Fruit fly (Drosophila melanogaster): ENCODE results near the gene CIA30.

Gene CIA30

DNA sequence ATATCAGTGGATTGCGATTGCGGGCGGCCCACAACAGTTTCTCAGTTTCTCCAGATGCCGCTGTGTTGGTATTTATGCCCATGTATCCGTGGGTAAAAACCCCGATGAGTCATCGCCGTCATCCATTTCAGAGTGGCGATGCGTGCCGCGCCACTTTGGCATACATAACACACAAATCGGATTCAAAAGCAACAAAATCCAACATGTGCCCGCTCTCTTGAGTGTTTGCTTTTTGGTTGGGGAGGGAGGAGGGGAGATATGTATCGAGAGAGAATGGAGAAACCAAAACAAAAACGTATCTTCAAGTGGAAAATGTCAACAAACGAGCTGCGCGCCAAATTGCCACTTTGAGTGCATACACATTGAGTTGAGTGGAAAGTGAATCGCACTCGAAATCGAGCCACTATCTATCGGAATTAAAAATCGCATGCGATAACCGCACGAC, 34.9 kb downstream of the CIA30 start:
- TF ChIP-seq usp (GFP tag; optimal IDR thresholded peaks at IDR 0.05), result no peak
- no peak for TF ChIP-seq Dll (optimal IDR thresholded peaks at IDR 0.05)
- TF ChIP-seq pan (optimal IDR thresholded peaks at IDR 0.05), result no peak
- TF ChIP-seq psq (optimal IDR thresholded peaks at IDR 0.05), result no peak
- no peak for TF ChIP-seq EcR (GFP tag; optimal IDR thresholded peaks at IDR 0.05)
- TF ChIP-seq CG8478 (optimal IDR thresholded peaks at IDR 0.05), result no peak

DNA sequence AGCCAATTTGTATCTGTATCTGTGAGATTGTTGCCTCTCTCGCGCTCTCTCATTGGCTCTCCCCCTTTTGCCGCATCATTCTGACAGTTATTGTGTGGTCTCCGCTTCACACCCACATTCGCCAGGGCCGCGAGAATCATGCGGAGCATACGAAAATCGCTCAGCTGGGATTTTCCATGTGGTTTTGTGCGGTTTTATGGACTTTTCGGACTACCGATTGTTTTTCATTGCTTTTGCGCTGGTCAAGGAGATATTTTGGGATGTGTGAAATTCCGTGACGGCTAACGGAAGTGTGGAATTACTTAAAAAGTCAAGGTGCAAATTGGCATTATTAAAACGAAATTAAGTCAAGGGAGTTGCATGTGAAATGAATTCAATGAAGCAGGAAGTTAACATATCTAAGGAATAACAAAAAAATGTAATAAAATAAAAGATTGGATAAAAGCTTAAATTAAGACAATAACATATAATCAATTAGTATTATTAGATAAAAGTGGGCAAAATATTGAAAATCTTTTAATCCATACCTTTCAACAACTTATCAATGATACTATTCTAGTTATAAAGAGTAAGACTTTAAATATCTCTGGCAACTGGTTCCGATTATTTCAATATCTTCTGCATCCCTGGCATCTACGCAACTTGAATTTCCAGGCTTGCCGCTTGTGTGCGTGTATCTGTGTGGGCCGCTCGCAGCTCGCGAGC, 35.5 kb downstream of the CIA30 start:
- peak; percentile 83 for TF ChIP-seq Dll (optimal IDR thresholded peaks at IDR 0.05)
- peak; percentile 56 for TF ChIP-seq psq (optimal IDR thresholded peaks at IDR 0.05)
- TF ChIP-seq CG8478 (optimal IDR thresholded peaks at IDR 0.05), result no peak
- no peak for TF ChIP-seq usp (GFP tag; optimal IDR thresholded peaks at IDR 0.05)

DNA sequence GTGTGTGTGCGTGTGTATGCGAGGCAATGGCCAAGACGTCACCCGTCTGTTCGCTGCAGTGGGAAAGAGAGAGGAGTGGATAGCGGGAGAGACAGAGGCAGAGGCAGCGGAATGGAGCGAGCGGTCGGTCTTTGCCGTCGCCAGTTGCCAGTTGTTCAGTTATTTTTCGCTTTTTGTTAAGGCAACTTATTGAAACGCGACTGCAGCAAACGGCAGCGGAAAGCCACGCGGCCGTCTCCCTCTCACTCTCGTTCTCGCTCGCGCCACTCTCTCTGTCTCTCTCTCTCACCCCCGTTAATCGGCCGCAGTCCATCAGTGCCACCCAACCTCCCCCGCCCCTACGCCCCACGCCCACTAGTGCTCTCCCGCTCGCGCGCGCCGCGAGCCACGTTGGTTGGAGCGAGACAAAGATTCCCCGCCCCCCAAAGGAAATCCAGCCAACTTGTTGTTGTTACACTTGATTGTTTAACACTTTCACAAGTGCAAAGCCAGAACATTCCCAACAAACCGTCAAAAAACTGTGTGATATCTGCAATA, 36.1 kb downstream of the CIA30 start:
- TF ChIP-seq Dll (optimal IDR thresholded peaks at IDR 0.05) (peak; percentile 88), CG8478 (optimal IDR thresholded peaks at IDR 0.05) (peak; percentile 82), pan (optimal IDR thresholded peaks at IDR 0.05) (no peak), EcR (GFP tag; optimal IDR thresholded peaks at IDR 0.05) (peak in 1 of 2 experiments; percentile 47), psq (optimal IDR thresholded peaks at IDR 0.05) (no peak), usp (GFP tag; optimal IDR thresholded peaks at IDR 0.05) (no peak)

DNA sequence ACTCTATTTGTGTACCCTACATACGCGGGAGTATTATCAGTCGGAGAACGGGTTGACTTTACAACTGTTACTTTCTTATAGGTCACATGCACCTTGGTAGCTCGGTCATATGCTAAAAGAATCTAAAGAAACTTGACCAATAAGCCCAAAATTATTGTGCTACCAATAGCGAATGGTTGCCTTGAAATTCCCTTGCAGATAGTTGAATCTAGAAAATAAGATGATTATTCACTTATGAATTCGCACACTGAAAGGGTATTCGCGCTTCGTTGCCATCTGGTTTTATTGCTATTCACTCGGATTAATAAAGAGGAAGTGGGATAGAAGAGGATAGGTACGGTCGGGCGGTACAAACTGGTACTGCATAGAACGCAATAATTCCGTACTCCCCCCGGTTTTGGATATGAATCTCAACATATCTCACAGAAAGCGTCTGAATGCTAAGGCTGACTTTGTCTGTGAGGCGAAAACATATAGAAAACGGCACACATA, 37.1 kb downstream of the CIA30 start:
- no peak for TF ChIP-seq psq (optimal IDR thresholded peaks at IDR 0.05)
- no peak for TF ChIP-seq Dll (optimal IDR thresholded peaks at IDR 0.05)
- TF ChIP-seq pan (optimal IDR thresholded peaks at IDR 0.05), result peak; percentile 43
- no peak for TF ChIP-seq EcR (GFP tag; optimal IDR thresholded peaks at IDR 0.05)
- no peak for TF ChIP-seq usp (GFP tag; optimal IDR thresholded peaks at IDR 0.05)
- TF ChIP-seq CG8478 (optimal IDR thresholded peaks at IDR 0.05), result no peak

DNA sequence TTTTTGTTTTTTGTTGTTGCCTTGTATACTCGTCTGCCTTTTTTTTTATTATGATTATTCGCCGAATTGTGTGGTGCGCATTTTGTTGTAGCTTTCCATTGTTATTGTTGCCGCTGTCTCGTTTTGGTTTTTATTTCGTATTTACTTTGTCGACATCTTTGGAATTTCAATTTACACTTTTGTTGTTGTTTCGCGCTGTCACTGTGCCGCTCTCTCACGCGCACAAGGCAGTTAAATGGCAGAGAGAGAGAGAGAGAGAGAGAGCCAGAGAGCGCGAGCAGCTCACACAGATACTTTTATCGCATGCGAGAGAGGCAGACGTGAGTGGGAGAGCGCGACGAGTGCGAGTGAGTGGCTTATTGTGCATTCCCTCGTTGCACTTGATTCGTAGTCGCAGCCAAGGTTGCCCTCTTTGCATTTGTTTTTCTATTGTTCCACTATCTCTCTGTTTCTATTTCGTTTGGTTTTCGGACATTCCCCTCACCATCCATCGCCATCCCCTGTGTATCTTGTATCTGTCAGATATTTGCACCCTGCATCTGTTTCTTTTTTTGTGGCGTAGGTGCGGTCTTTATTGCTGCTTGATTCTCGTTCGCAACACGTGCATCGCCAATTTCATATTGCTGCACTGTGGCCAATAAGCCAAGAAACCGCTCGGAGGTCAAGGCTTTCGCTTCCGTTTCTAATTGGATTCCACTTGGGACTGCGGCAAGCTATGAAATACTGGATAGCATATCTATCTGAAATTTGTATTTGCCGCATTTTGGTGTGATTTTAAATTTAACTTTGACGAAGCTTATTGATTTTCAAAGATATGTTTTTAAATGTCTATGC, 37.8 kb downstream of the CIA30 start:
- TF ChIP-seq psq (optimal IDR thresholded peaks at IDR 0.05) (no peak), Dll (optimal IDR thresholded peaks at IDR 0.05) (peak; percentile 99), EcR (GFP tag; optimal IDR thresholded peaks at IDR 0.05) (no peak), pan (optimal IDR thresholded peaks at IDR 0.05) (no peak)

DNA sequence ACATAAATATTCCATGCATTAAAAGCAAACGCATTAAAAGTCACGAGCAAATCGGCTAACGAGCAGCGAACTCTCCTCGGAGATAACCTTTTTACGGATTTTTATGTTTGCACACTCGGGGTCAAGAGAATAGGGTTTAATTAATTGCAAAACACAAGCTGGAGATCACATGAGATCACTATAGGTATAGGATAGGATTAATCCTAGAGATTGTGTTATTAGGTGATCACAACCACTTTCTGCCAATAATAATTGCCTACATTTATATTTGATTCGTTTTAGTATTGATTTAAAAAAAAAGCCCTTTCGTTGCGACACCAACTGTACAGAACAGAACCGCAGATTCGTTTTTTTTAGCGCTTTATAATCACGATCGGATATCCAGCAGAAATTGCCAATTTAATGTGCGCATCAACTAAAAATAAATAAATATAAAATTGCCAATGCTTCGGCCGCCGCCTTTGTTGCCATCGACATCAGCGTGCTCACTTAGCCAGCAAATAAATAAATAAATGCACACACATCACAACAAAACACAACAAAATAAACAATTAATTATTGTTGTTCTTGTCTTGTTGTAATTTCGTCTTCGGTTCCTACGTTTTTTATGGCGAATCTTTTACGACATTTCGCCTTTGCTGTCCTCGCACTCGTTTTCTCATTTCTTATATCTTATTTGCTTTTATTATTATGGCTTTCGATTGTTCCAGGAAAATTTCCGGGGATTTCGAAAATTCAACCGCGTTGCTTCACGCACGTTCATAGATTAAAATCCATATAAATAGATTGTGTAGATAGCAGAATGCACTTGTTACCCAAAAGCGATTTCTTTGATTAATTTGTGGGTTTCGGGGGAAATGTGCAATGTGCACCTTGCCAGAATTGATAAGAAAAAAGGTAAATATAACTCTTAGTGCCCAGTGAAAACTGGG, 39.3 kb downstream of the CIA30 start:
- no peak for TF ChIP-seq EcR (GFP tag; optimal IDR thresholded peaks at IDR 0.05)
- no peak for TF ChIP-seq Dll (optimal IDR thresholded peaks at IDR 0.05)
- TF ChIP-seq pan (optimal IDR thresholded peaks at IDR 0.05), result no peak
- no peak for TF ChIP-seq usp (GFP tag; optimal IDR thresholded peaks at IDR 0.05)
- TF ChIP-seq psq (optimal IDR thresholded peaks at IDR 0.05), result no peak
- no peak for TF ChIP-seq CG8478 (optimal IDR thresholded peaks at IDR 0.05)

DNA sequence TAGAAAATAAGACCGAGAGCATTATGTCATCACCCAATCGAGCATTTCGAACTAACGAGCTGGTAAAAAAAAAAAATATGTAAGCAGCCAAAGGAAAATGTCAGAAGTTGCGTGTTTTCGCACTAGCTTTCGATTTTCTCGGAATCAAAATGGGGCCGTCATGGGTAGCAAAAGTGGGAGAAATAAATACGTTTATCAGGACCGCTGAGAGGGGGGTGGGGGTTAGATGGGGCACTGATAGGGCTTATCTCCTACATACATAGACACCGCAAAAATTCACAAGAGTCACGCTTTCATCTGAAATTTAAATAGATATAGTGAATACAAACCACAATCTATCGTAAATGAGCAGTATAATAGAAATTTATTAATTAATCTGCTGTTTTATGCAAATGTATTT, 40.4 kb downstream of the CIA30 start:
- TF ChIP-seq EcR (GFP tag; optimal IDR thresholded peaks at IDR 0.05) (no peak), pan (optimal IDR thresholded peaks at IDR 0.05) (no peak), psq (optimal IDR thresholded peaks at IDR 0.05) (no peak), CG8478 (optimal IDR thresholded peaks at IDR 0.05) (no peak), Dll (optimal IDR thresholded peaks at IDR 0.05) (no peak)

DNA sequence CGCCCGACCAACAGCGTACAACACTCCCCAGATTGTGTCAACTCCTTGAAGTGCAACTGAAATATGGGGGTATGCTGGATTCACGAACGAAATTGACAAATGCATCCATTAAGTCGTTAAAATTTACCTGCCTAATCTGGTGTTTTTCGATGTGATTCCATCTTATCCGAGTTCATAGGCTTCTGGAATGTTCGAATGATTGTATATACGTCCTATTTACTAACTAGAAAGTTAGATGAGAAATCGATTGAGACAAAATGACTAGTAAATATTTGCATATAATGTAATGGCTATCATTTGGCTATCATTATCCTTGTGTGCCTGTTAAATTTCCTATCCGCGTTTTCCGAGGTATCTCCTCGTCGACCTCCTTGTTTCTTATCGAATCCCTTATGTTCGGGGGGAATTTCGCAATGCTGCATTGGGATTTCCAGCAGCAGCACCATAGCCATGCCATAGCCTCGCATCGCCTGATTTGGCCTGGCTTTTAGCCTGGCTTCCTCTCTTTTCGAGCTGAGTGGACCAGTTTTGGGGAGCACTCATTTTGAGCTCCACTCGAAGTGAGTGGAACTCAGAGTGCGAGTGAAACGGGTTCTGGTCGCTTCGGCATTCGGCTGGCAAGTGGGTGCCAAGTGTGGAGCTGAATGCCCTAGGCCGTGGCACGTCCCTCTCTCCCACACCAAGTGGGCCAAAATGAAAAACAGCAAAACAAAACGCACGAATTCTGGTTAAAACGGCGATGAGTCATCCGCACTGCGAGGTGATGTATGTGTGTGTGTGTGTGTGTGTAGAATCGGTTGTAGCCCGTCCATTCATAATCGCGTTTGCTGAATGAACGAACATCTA, 41.6 kb downstream of the CIA30 start:
- TF ChIP-seq psq (optimal IDR thresholded peaks at IDR 0.05) (no peak), EcR (GFP tag; optimal IDR thresholded peaks at IDR 0.05) (peak in 1 of 2 experiments; percentile 0), CG8478 (optimal IDR thresholded peaks at IDR 0.05) (no peak), pan (optimal IDR thresholded peaks at IDR 0.05) (peak; percentile 93)

DNA sequence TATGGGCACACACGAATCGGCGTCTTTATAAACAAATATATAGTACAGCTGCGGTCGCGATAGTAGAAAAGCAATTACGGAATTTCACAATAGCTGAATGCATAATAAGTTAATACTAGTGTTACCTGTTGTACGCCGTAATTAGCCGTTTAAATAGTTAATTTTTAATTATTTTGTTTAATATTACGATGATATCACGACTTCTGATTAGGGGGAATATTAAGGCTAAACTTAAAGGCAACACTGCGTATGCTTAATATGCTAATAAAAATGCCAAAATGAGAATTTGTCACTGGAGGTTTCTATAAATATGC, 42.2 kb downstream of the CIA30 start:
- no peak for TF ChIP-seq CG8478 (optimal IDR thresholded peaks at IDR 0.05)

DNA sequence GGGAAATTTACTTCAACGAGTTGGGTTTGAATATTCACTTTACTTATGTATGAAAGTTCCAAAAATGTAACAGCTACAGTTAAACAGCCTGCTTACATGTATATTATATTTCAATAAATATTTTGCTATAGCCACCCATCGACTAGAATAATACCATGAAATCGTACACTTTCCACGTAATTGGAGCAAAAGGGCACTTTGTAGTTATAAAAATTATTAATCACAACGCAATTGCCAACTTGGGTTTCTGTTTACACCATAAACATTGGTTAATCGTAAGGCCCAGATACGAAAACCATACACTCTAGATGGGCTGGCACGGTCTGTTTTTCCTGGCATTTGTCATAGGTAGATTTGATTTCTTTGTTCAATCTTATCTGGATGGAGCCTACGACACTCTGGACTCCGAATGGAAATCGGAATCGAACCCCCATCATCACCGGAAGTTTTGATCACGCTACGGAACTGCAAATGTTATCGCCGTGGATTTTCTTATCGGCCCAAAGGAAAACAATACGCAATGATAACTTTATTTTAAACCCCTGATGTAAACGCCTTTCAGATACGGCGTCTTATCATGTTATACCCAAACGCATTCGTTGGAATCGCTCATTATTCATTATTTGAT, 43.8 kb downstream of the CIA30 start, which contains the start of gene fig:
Gene fig (minus strand): TSS at position 51 of the 628 bp plus-strand sequence.
- TF ChIP-seq Dll (optimal IDR thresholded peaks at IDR 0.05), result no peak
- TF ChIP-seq usp (GFP tag; optimal IDR thresholded peaks at IDR 0.05), result no peak
- TF ChIP-seq psq (optimal IDR thresholded peaks at IDR 0.05), result no peak
- TF ChIP-seq pan (optimal IDR thresholded peaks at IDR 0.05), result no peak
- TF ChIP-seq CG8478 (optimal IDR thresholded peaks at IDR 0.05), result no peak
- TF ChIP-seq EcR (GFP tag; optimal IDR thresholded peaks at IDR 0.05), result no peak

Data from whole organism.